Worm (Caenorhabditis elegans) whole organism, L1 larva: ENCODE measurements around the gene B0416.11.

ENCODE experiments used
- aha-1 ChIP-seq: fragments of 150-350 bp; optimal IDR thresholded peaks from 2 replicates; lab custom pipeline; 2014; ENCODE audit warnings: missing biosample characterization, missing genetic modification characterization
- aly-2 ChIP-seq: fragments of 150-350 bp; optimal IDR thresholded peaks from 2 replicates; lab custom pipeline; 2014; ENCODE audit warnings: missing biosample characterization, missing genetic modification characterization
- ama-1 ChIP-seq: fragments of 150-350 bp; optimal IDR thresholded peaks from 2 replicates; lab custom pipeline; 2014
- ceh-63 ChIP-seq: fragments of 200-800 bp; sonication (Bioruptor generic); optimal IDR thresholded peaks from 2 replicates; lab custom pipeline; 2018; ENCODE audit warnings: mild to moderate bottlenecking, missing genetic modification characterization, missing compliant biosample characterization
- elt-3 ChIP-seq, 6 experiments: fragments of 150-350 bp in 1 of 6; sonication (generic microtip); optimal IDR thresholded peaks; 2 replicates each; lab custom pipeline; 2017 to 2018; ENCODE audit warnings: missing biosample characterization in 6 of 6, missing genetic modification characterization in 6 of 6, inconsistent platforms in 1 of 6
- fos-1 ChIP-seq: fragments of 150-350 bp; optimal IDR thresholded peaks from 2 replicates; lab custom pipeline; 2014; ENCODE audit warnings: missing biosample characterization, missing genetic modification characterization
- lin-13 ChIP-seq: fragments of 150-350 bp; optimal IDR thresholded peaks from 2 replicates; lab custom pipeline; 2014; ENCODE audit warnings: missing biosample characterization, missing genetic modification reagents, missing genetic modification characterization
- nhr-28 ChIP-seq: fragments of 150-350 bp; optimal IDR thresholded peaks from 2 replicates; lab custom pipeline; 2014; ENCODE audit warnings: missing biosample characterization, missing genetic modification characterization
- nhr-47 ChIP-seq: sonication (generic microtip); optimal IDR thresholded peaks from 2 replicates; lab custom pipeline; 2016; ENCODE audit warnings: mild to moderate bottlenecking, missing genetic modification characterization, moderate library complexity, missing compliant biosample characterization
- nhr-76 ChIP-seq: sonication (generic microtip); optimal IDR thresholded peaks from 2 replicates; lab custom pipeline; 2017; ENCODE audit warnings: missing biosample characterization, missing genetic modification characterization
- nhr-77 ChIP-seq: fragments of 150-350 bp; optimal IDR thresholded peaks from 2 replicates; lab custom pipeline; 2014; ENCODE audit warnings: missing biosample characterization, missing genetic modification characterization
- rnt-1 ChIP-seq: sonication (generic microtip); optimal IDR thresholded peaks from 2 replicates; lab custom pipeline; 2016; ENCODE audit warnings: mild to moderate bottlenecking, missing genetic modification characterization, moderate library complexity, missing compliant biosample characterization

DNA sequence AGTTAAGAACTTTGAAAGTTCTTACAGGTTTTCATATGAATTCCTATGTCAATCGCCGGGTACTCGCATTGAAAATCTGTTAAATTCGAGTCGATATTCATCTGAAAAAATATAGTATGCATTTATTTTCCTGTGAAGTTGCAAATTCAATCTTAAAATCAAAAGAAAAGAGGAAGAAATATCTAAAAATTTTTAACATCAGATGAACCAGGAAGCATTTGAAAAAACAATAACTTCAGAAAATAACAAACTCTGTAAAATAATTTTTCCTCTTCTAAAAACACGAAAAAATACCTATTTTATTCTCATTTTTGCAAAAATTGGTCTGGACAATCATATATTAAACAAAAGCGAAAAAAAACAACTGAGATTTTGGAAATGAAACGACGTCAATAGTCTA, 36.2 kb upstream of the B0416.11 start, which contains the start of gene npr-7:
- no peak for TF ChIP-seq lin-13 (GFP tag; lab: Kevin White, UChicago)
- TF ChIP-seq nhr-77 = no peak
- no peak for TF ChIP-seq ama-1 (lab: Kevin White, UChicago)
- no peak for TF ChIP-seq elt-3 (tag; optimal IDR thresholded peaks at IDR 0.05; lab: Kevin White, UChicago)
- TF ChIP-seq fos-1 = no peak
- TF ChIP-seq nhr-28 (tag; lab: Kevin White, UChicago) = no peak
- TF ChIP-seq ceh-63 (GFP tag; lab: Kevin White, UChicago) = no peak
- TF ChIP-seq aly-2 (tag; lab: Kevin White, UChicago) = no peak
- no peak for TF ChIP-seq rnt-1 (tag; lab: Kevin White, UChicago)
- no peak for TF ChIP-seq nhr-47
- no peak for TF ChIP-seq nhr-76 (tag; lab: Kevin White, UChicago)
- no peak for TF ChIP-seq aha-1 (tag; lab: Kevin White, UChicago)
